Fruit fly (Drosophila melanogaster) whole organism, larva: Measurements from ENCODE around the gene Agpat4.

Experiments
- noc ChIP-seq: fragments of 200-800 bp; sonication (Bioruptor generic); optimal IDR thresholded peaks from 3 replicates; lab custom pipeline; 2019; ENCODE audit warnings: missing biosample characterization, mild to moderate bottlenecking, missing genetic modification characterization, moderate library complexity

Agpat4 gene

DNA sequence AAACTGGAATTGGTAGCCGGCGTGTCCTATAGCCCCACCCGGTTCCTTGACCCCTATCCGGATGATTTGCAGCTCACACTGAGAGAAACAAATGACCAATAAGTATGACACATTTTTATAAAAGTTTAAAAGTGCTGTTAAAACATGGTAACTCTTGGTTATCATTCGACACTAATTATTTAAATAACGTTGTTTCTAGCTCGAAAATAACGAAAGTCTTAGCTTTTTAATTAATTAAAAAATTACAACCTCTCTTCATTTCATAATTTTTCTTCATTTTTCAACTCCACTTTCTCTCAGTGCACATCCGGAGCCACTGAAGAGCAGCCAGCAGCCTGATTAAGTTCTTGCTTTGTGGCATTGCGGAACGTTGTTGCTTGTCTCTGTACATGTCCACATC is 17.2 kb downstream of the Agpat4 start:
- TF ChIP-seq noc = no peak

DNA sequence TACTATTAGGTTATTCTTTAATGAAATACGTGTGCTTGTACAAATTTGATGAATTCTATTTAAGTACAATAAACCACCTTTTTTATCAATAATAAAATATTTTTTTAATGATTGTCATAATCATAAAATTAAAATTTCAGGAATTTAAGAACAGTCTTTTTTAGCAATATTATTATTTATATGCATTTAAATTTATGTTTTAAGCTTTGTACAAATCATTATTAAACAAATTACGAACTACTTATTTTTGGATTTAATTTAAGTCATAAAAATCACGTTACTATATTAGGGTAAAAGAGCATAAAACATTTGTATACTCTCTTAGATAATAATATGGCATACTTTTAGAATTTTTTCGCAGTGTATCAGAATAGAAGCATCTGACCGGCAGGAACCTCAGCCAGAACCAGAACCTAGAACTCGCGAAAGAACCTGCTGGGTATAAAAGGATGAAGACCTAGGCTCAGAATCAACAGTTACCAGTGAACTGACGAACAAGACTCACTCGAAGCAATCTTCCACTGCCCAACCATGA is 19.2 kb downstream of the Agpat4 start, which contains the start of gene Cpr72Ea:
Gene Cpr72Ea, plus strand, starts transcription at position 485 of the 535 bp plus-strand sequence.
- TF ChIP-seq noc = no peak

- TF ChIP-seq noc = no peak
Observed at dm6 chr3L:16361200-16361815, 20.1 kb downstream of the Agpat4 start.

dm6 chr3L:16359795-16360194 is 21.6 kb downstream of the Agpat4 start:
- no peak for TF ChIP-seq noc

DNA sequence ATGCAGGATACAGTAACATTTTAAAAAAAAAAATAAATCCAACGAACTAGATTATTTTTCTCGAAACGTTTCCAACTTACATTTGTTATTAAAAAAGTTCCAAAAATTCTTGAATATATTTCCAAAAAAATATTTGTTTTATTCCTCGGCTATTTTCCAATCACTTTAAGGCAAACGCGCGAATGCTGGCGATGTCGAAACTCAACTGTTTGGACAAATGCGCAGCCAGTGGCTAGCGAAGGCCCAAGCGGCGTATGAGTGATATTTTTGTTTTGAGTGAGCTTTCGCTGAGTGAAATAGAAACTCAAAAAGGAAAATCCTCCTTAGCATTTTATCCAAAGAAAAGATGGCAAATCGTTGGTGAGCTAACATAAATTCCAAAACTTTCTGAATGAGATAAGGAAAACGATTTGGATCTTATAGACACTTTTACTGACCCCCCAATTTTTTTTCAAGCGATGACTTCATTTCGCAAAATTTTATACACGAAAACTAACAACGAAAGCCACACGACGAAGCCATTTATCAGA is 22.1 kb downstream of the Agpat4 start, which contains the start of gene ringer:
Gene ringer, minus strand, starts transcription at position 210 of the 530 bp plus-strand sequence.
- no peak for TF ChIP-seq noc

- no peak for TF ChIP-seq noc
Observed at dm6 chr3L:16357860-16358259, 23.5 kb downstream of the Agpat4 start.

- TF ChIP-seq noc = no peak
Observed at dm6 chr3L:16357187-16357728, 24.1 kb downstream of the Agpat4 start.

- TF ChIP-seq noc = peak; percentile 17
Observed at dm6 chr3L:16356171-16356765, 25.1 kb downstream of the Agpat4 start.

DNA sequence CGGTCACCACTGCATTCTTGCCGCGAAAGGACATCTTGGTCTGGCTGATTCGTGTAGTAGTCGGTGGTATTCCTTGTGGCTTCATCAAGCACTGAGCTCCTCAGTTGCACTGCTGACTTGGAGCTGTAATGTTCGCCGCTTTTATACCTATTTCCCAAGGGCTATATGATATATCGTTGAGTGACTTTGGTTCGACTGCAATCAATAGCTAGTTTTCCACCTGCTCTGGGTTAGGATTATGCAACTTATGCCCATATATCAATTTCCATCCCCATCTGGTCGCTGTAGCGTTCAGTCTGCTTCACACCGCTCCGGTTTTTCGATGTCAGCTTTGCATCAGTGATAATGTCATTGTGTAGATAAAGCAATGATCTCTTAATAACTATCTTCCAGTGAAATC is 27.2 kb downstream of the Agpat4 start, which contains the start of gene Pdh:
Gene Pdh, minus strand, starts transcription at position 101 of the 400 bp plus-strand sequence.
- no peak for TF ChIP-seq noc

DNA sequence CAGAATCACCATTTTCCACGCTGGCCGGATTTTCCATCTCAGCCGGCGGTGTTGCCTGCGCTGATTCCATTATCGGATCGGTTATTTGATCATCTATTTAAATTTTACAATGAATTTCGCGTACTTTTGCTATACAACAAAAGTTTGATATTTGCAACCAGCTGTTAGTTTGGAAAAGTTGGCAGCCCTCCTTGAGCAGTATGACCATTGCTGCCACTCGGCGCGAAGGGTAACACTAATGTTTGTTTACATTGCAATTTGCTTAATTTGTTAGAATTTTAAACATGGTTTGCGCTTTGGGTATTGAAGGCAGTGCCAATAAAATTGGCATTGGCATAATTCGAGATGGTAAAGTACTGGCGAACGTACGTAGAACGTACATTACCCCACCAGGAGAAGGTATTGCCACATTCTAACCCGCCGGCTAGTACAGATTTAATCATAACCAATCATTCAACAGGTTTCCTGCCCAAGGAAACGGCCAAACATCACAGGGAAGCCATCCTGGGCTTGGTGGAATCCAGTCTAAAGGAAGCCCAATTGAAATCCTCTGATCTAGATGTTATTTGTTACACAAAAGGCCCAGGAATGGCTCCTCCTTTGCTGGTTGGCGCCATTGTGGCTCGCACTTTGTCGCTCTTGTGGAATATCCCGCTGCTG is 29.5 kb downstream of the Agpat4 start, which contains the start of the genes Golgin104 and Tcs3:
Gene Golgin104, minus strand, starts transcription at position 182 of the 660 bp plus-strand sequence.
Gene Tcs3, plus strand, starts transcription at position 222 of the 660 bp plus-strand sequence.
- no peak for TF ChIP-seq noc

DNA sequence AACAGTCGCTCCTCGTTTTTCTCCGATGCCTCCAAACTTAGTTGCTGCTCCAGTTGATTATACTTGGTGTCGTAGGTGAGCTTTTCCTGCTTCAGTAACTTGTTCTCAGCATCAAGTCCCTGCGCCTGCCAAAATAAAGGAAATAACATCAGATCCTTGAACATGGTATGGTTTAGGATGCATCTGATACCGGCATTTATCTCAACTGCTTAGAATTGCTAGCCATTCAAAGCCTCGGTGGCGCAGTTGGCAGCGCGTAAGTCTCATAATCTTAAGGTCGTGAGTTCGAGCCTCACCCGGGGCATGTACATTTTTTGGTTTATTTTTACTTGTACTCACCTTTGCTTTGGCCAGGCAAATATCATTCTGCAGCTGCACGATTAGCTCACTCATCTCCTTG is 31.7 kb downstream of the Agpat4 start:
- no peak for TF ChIP-seq noc

DNA sequence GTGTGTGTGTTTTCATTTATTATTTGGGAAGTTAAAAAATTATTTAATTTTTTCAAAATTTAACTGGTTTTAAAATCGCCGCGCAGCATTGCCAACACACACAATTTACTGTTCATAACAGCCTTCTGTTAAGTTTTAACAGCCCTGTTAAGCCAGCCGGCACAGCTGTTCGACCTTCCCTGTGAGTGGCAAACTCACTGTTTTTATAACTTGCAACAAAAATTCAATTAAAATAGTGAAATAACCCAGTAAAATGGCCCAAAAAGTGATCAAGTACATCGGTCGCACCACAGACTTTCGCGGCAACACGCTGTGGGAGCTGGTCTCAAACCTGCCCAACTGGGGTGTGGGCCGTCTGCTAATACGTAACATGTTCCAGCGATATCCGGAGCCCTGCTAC is 33.5 kb downstream of the Agpat4 start, which contains the start of gene mRpS34:
Gene mRpS34, plus strand, starts transcription at position 161 of the 400 bp plus-strand sequence.
- no peak for TF ChIP-seq noc

- no peak for TF ChIP-seq noc
Observed at dm6 chr3L:16346023-16346422, 35.3 kb downstream of the Agpat4 start, which contains the start of gene CG33257. TSS of gene CG33257 (plus strand) at chr3L:16346323.

dm6 chr3L:16339873-16340272 is 41.5 kb downstream of the Agpat4 start:
- TF ChIP-seq noc = no peak

DNA sequence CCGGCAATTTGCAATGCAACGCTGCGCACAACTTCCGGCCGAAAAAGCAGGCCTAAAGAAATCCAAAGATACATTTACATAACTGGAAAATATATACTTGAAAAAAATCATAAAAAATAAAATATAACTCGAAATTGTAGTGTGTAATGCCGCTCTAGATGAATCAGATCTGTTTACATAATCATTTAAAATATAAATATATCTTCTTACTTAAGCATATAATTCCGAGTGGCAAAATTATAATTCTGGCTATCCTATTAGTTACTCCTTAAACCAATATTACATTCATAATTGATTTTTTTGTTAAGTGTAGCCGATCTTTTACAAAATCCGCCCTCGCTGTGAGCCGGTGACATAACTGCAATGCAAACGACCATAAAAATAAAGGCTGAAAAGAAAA is 41.9 kb downstream of the Agpat4 start:
- TF ChIP-seq noc = no peak

- TF ChIP-seq noc = no peak
Observed at dm6 chr3L:16338703-16339102, 42.7 kb downstream of the Agpat4 start, which contains the start of gene CG4998. TSS of gene CG4998 (plus strand) at chr3L:16339003.

dm6 chr3L:16337739-16338138 is 43.6 kb downstream of the Agpat4 start:
- no peak for TF ChIP-seq noc
